Fruit fly (Drosophila melanogaster) whole organism, embryonic: ENCODE results near the gene disco.

ENCODE experiments used
- Ada2b ChIP-seq: fragments of 200-800 bp; sonication (Bioruptor generic); IDR thresholded peaks from 2 replicates; pipeline ENCODE4 v1.3.6; 2022; ENCODE audit warnings: missing biosample characterization, missing genetic modification characterization
- Bgb ChIP-seq: fragments of 200-800 bp; sonication (Bioruptor generic); IDR thresholded peaks from 2 replicates; pipeline ENCODE4 v1.3.6; 2022; ENCODE audit warnings: missing biosample characterization, missing genetic modification characterization; ENCODE audit not compliant: partially characterized antibody
- CG10565 ChIP-seq: fragments of 200-800 bp; sonication (Bioruptor generic); optimal IDR thresholded peaks from 3 replicates; lab custom pipeline; 2016; ENCODE audit warnings: missing biosample characterization, mild to moderate bottlenecking, missing genetic modification characterization
- CG10654 ChIP-seq: fragments of 200-800 bp; sonication (Bioruptor generic); optimal IDR thresholded peaks from 2 replicates; lab custom pipeline; 2016; ENCODE audit warnings: missing biosample characterization, missing genetic modification characterization
- CG12236 ChIP-seq: fragments of 200-800 bp; sonication (Bioruptor generic); optimal IDR thresholded peaks from 2 replicates; lab custom pipeline; 2016; ENCODE audit warnings: missing biosample characterization, missing genetic modification characterization
- CG13775 ChIP-seq: fragments of 200-800 bp; sonication (Bioruptor generic); optimal IDR thresholded peaks from 3 replicates; lab custom pipeline; 2017; ENCODE audit warnings: missing biosample characterization, mild to moderate bottlenecking, missing genetic modification characterization
- CG14441 ChIP-seq: fragments of 200-800 bp; sonication (Bioruptor generic); IDR thresholded peaks from 2 replicates; pipeline ENCODE4 v1.3.6; 2022; ENCODE audit warnings: missing biosample characterization, missing genetic modification characterization
- CG15269 ChIP-seq: fragments of 200-800 bp; sonication (Bioruptor generic); optimal IDR thresholded peaks from 2 replicates; lab custom pipeline; 2018; ENCODE audit warnings: missing biosample characterization, mild to moderate bottlenecking, missing genetic modification characterization, moderate library complexity
- CG17359 ChIP-seq: fragments of 200-800 bp; sonication (Bioruptor generic); optimal IDR thresholded peaks from 3 replicates; lab custom pipeline; 2018; ENCODE audit warnings: missing biosample characterization, mild to moderate bottlenecking, missing genetic modification characterization, moderate library complexity
- CG17568 ChIP-seq: fragments of 200-800 bp; sonication (Bioruptor generic); optimal IDR thresholded peaks from 2 replicates; lab custom pipeline; 2018; ENCODE audit warnings: missing biosample characterization, mild to moderate bottlenecking, missing genetic modification characterization, moderate library complexity
- CG1792 ChIP-seq: fragments of 200-800 bp; sonication (Bioruptor generic); optimal IDR thresholded peaks from 2 replicates; lab custom pipeline; 2016; ENCODE audit warnings: missing biosample characterization, missing genetic modification characterization
- CG2678 ChIP-seq: fragments of 200-800 bp; sonication (Bioruptor generic); optimal IDR thresholded peaks from 3 replicates; lab custom pipeline; 2019; ENCODE audit warnings: missing biosample characterization, mild to moderate bottlenecking, missing genetic modification characterization, moderate library complexity
- CG31365 ChIP-seq: fragments of 200-800 bp; sonication (Bioruptor generic); optimal IDR thresholded peaks from 2 replicates; lab custom pipeline; 2018; ENCODE audit warnings: missing biosample characterization, mild to moderate bottlenecking, missing genetic modification characterization
- CG6813 ChIP-seq: fragments of 200-800 bp; sonication (Bioruptor generic); optimal IDR thresholded peaks from 2 replicates; lab custom pipeline; 2017; ENCODE audit warnings: missing biosample characterization, missing genetic modification characterization, mild to moderate bottlenecking, moderate library complexity, missing genetic modification reagents
- Dll ChIP-seq: fragments of 200-800 bp; sonication (Bioruptor generic); IDR thresholded peaks from 4 replicates; pipeline ENCODE4 v1.3.6; 2022; ENCODE audit warnings: missing biosample characterization, missing genetic modification characterization; ENCODE audit not compliant: partially characterized antibody
- HLH4C ChIP-seq: fragments of 200-800 bp; sonication (Bioruptor generic); IDR thresholded peaks from 3 replicates; pipeline ENCODE4 v1.3.6; 2022; ENCODE audit warnings: missing biosample characterization, missing genetic modification characterization; ENCODE audit not compliant: partially characterized antibody
- HLHmδ ChIP-seq: fragments of 200-800 bp; sonication (Bioruptor generic); optimal IDR thresholded peaks from 2 replicates; lab custom pipeline; 2018; ENCODE audit warnings: missing biosample characterization, mild to moderate bottlenecking, missing genetic modification characterization, moderate library complexity
- Mad ChIP-seq: fragments of 200-800 bp; sonication (Bioruptor generic); optimal IDR thresholded peaks from 2 replicates; lab custom pipeline; 2016; ENCODE audit warnings: missing biosample characterization, missing genetic modification characterization
- Optix ChIP-seq: fragments of 200-800 bp; sonication (Bioruptor generic); IDR thresholded peaks from 3 replicates; pipeline ENCODE4 v1.3.6; 2022; ENCODE audit warnings: missing biosample characterization, missing genetic modification characterization
- Pdp1 ChIP-seq, 2 experiments: fragments of 200-800 bp; sonication (Bioruptor generic); optimal IDR thresholded peaks; 3 replicates each; lab custom pipeline; 2016; ENCODE audit warnings: missing biosample characterization in 2 of 2, missing genetic modification characterization in 2 of 2, mild to moderate bottlenecking in 1 of 2, moderate library complexity in 1 of 2
- Poxn ChIP-seq: fragments of 200-800 bp; sonication (Bioruptor generic); IDR thresholded peaks from 2 replicates; pipeline ENCODE4 v1.3.6; 2022; ENCODE audit warnings: missing biosample characterization, missing genetic modification characterization
- Six4 ChIP-seq: fragments of 200-800 bp; sonication (Bioruptor generic); optimal IDR thresholded peaks from 2 replicates; lab custom pipeline; 2016; ENCODE audit warnings: missing biosample characterization, missing genetic modification characterization
- Sry-β ChIP-seq: fragments of 200-800 bp; sonication (Bioruptor generic); optimal IDR thresholded peaks from 2 replicates; lab custom pipeline; 2018; ENCODE audit warnings: missing biosample characterization, mild to moderate bottlenecking, missing genetic modification characterization, moderate library complexity
- Trl ChIP-seq, 3 experiments: fragments of >200 bp in 2 of 3; fragments of 200-800 bp in 1 of 3; sonication (Bioruptor generic) in 1 of 3; optimal IDR thresholded peaks; 2 replicates in 1 of 3; 3 replicates in 2 of 3; lab custom pipeline; 2016 to 2017; ENCODE audit warnings: missing biosample characterization in 1 of 3, missing genetic modification characterization in 1 of 3
- Xbp1 ChIP-seq: fragments of 200-800 bp; sonication (Bioruptor generic); optimal IDR thresholded peaks from 3 replicates; lab custom pipeline; 2016; ENCODE audit warnings: missing biosample characterization, mild to moderate bottlenecking, missing genetic modification characterization
- ab ChIP-seq: fragments of 200-800 bp; sonication (Bioruptor generic); optimal IDR thresholded peaks from 2 replicates; lab custom pipeline; 2016; ENCODE audit warnings: missing biosample characterization, missing genetic modification characterization
- chinmo ChIP-seq: fragments of 200-800 bp; sonication (Bioruptor generic); IDR thresholded peaks from 4 replicates; pipeline ENCODE4 v1.3.6; 2022; ENCODE audit warnings: missing biosample characterization, missing genetic modification characterization; ENCODE audit not compliant: partially characterized antibody
- chn ChIP-seq: fragments of 200-800 bp; sonication (Bioruptor generic); optimal IDR thresholded peaks from 2 replicates; lab custom pipeline; 2016; ENCODE audit warnings: missing biosample characterization, missing genetic modification characterization
- dan ChIP-seq: fragments of 200-800 bp; sonication (Bioruptor generic); IDR thresholded peaks from 2 replicates; pipeline ENCODE4 v1.3.6; 2022; ENCODE audit warnings: missing biosample characterization, missing genetic modification characterization
- dati ChIP-seq: fragments of 200-800 bp; sonication (Bioruptor generic); IDR thresholded peaks from 2 replicates; pipeline ENCODE4 v1.3.6; 2022; ENCODE audit warnings: missing biosample characterization, missing genetic modification characterization
- eve ChIP-seq, 2 experiments: fragments of >200 bp; optimal IDR thresholded peaks; 2 replicates each; lab custom pipeline; 2017; ENCODE audit warnings: missing biosample characterization in 2 of 2, missing genetic modification characterization in 2 of 2
- gsb-n ChIP-seq: fragments of 200-800 bp; sonication (Bioruptor generic); optimal IDR thresholded peaks from 3 replicates; lab custom pipeline; 2018; ENCODE audit warnings: missing biosample characterization, mild to moderate bottlenecking, missing genetic modification characterization
- jumu ChIP-seq: fragments of 200-800 bp; sonication (Bioruptor generic); optimal IDR thresholded peaks from 3 replicates; lab custom pipeline; 2016; ENCODE audit warnings: missing biosample characterization, missing genetic modification characterization
- kni ChIP-seq: fragments of 200-800 bp; sonication (Bioruptor generic); optimal IDR thresholded peaks from 3 replicates; lab custom pipeline; 2017; ENCODE audit warnings: mild to moderate bottlenecking, missing biosample characterization, missing genetic modification reagents, missing genetic modification characterization
- luna ChIP-seq: fragments of 200-800 bp; sonication (Bioruptor generic); optimal IDR thresholded peaks from 2 replicates; lab custom pipeline; 2016; ENCODE audit warnings: missing biosample characterization, missing genetic modification characterization
- nau ChIP-seq: fragments of 200-800 bp; sonication (Bioruptor generic); optimal IDR thresholded peaks from 3 replicates; lab custom pipeline; 2017; ENCODE audit warnings: missing biosample characterization, mild to moderate bottlenecking, missing genetic modification characterization, missing genetic modification reagents
- org-1 ChIP-seq: fragments of 200-800 bp; sonication (Bioruptor generic); optimal IDR thresholded peaks from 2 replicates; lab custom pipeline; 2017; ENCODE audit warnings: missing biosample characterization, missing genetic modification characterization
- p53 ChIP-seq: fragments of 200-800 bp; sonication (Bioruptor generic); optimal IDR thresholded peaks from 2 replicates; lab custom pipeline; 2016; ENCODE audit warnings: missing biosample characterization, missing genetic modification characterization
- pb ChIP-seq: fragments of 200-800 bp; sonication (Bioruptor generic); optimal IDR thresholded peaks from 3 replicates; lab custom pipeline; 2016; ENCODE audit warnings: missing biosample characterization, missing genetic modification characterization
- peb ChIP-seq: fragments of 200-800 bp; sonication (Bioruptor generic); IDR thresholded peaks from 2 replicates; pipeline ENCODE4 v1.3.6; 2022; ENCODE audit warnings: missing biosample characterization, missing genetic modification characterization
- repo ChIP-seq: fragments of 200-800 bp; sonication (Bioruptor generic); optimal IDR thresholded peaks from 2 replicates; lab custom pipeline; 2016; ENCODE audit warnings: missing biosample characterization, missing genetic modification characterization
- seq ChIP-seq: fragments of 200-800 bp; sonication (Bioruptor generic); IDR thresholded peaks from 2 replicates; pipeline ENCODE4 v1.3.6; 2022; ENCODE audit warnings: missing biosample characterization, missing genetic modification characterization
- slou ChIP-seq: fragments of 200-800 bp; sonication (Bioruptor generic); optimal IDR thresholded peaks from 3 replicates; lab custom pipeline; 2016; ENCODE audit warnings: missing biosample characterization, missing genetic modification characterization
- sob ChIP-seq: fragments of 200-800 bp; sonication (Bioruptor generic); IDR thresholded peaks from 2 replicates; pipeline ENCODE4 v1.3.6; 2022; ENCODE audit warnings: missing biosample characterization, missing genetic modification characterization
- stc ChIP-seq: fragments of 200-800 bp; sonication (Bioruptor generic); IDR thresholded peaks from 2 replicates; pipeline ENCODE4 v1.3.6; 2022; ENCODE audit warnings: missing biosample characterization, missing genetic modification characterization
- trh ChIP-seq: fragments of 200-800 bp; sonication (Bioruptor generic); optimal IDR thresholded peaks from 2 replicates; lab custom pipeline; 2016; ENCODE audit warnings: missing biosample characterization, missing genetic modification characterization
- wek ChIP-seq: fragments of 200-800 bp; sonication (Bioruptor generic); optimal IDR thresholded peaks from 3 replicates; lab custom pipeline; 2018; ENCODE audit warnings: missing biosample characterization, mild to moderate bottlenecking, missing genetic modification characterization, moderate library complexity
- wor ChIP-seq: fragments of 200-800 bp; sonication (Bioruptor generic); IDR thresholded peaks from 2 replicates; pipeline ENCODE4 v1.3.6; 2022; ENCODE audit warnings: missing biosample characterization, missing genetic modification characterization
- yki ChIP-seq: fragments of >200 bp; optimal IDR thresholded peaks from 3 replicates; lab custom pipeline; 2018
- z ChIP-seq: fragments of 200-800 bp; sonication (Bioruptor generic); IDR thresholded peaks from 3 replicates; pipeline ENCODE4 v1.3.6; 2022; ENCODE audit warnings: missing biosample characterization, missing genetic modification characterization
- zen2 ChIP-seq: fragments of 200-800 bp; sonication (Bioruptor generic); IDR thresholded peaks from 3 replicates; pipeline ENCODE4 v1.3.6; 2022; ENCODE audit warnings: missing biosample characterization, missing genetic modification characterization; ENCODE audit not compliant: partially characterized antibody

disco gene

dm6 chrX:16263415-16263814, 46.9 kb upstream of the disco start (continued):
- TF ChIP-seq CG15269 (tag; lab: Kevin White, UChicago), result peak; percentile 80
- TF ChIP-seq Trl (optimal IDR thresholded peaks at IDR 0.05; lab: Kevin White, UChicago), result no peak
- peak; percentile 46 for TF ChIP-seq Trl (GFP tag; optimal IDR thresholded peaks at IDR 0.05; lab: Kevin White, UChicago)
- peak; percentile 83 for TF ChIP-seq gsb-n (tag; lab: Kevin White, UChicago)
- no peak for TF ChIP-seq HLHmδ (GFP tag; lab: Kevin White, UChicago)
- TF ChIP-seq CG14441 (GFP tag; lab: Robert Waterston, UW), result peak; percentile 73
- TF ChIP-seq yki (lab: Kevin White, UChicago), result no peak
- peak; percentile 56; the same call in 1 of the 2 replicates for TF ChIP-seq peb
- TF ChIP-seq stc (GFP tag; lab: Robert Waterston, UW), result peak; percentile 68
- no peak for TF ChIP-seq CG17568 (GFP tag; lab: Kevin White, UChicago)
- peak; percentile 78 for TF ChIP-seq Xbp1 (GFP tag; lab: Kevin White, UChicago)
- TF ChIP-seq Optix, result peak; percentile 66; the same call in 1 of the 3 replicates
- TF ChIP-seq chinmo (GFP tag; lab: Robert Waterston, UW), result no peak
- TF ChIP-seq nau (GFP tag; lab: Kevin White, UChicago), result peak; percentile 55
- TF ChIP-seq CG6813 (GFP tag; lab: Kevin White, UChicago), result peak; percentile 79
- peak; percentile 41 for TF ChIP-seq jumu (GFP tag; lab: Kevin White, UChicago)
- TF ChIP-seq Ada2b, result peak; percentile 85
- peak; percentile 68 for TF ChIP-seq CG13775
- TF ChIP-seq CG12236 (GFP tag; lab: Kevin White, UChicago), result peak; percentile 21
- peak; percentile 86 for TF ChIP-seq CG2678
- no peak for TF ChIP-seq repo (GFP tag; lab: Kevin White, UChicago)
- peak; percentile 73 for TF ChIP-seq sob (GFP tag; lab: Robert Waterston, UW)
- TF ChIP-seq org-1, result peak; percentile 74
- no peak for TF ChIP-seq pb (GFP tag; lab: Kevin White, UChicago)
- TF ChIP-seq wor (GFP tag; lab: Robert Waterston, UW), result peak; percentile 70
- no peak for TF ChIP-seq eve (GFP tag; optimal IDR thresholded peaks at IDR 0.05; lab: Kevin White, UChicago)
- TF ChIP-seq trh (GFP tag; lab: Kevin White, UChicago), result no peak
- TF ChIP-seq HLH4C, result no peak
- no peak for TF ChIP-seq p53 (GFP tag; lab: Kevin White, UChicago)
- TF ChIP-seq Dll (GFP tag; lab: Robert Waterston, UW), result no peak
- TF ChIP-seq dan (GFP tag; lab: Robert Waterston, UW), result 0 out of 2 replicates have a peak, but pooled peaks have one; percentile 39
- peak; percentile 26 for TF ChIP-seq luna (GFP tag; lab: Kevin White, UChicago)
- 0 out of 3 replicates have a peak, but pooled peaks have one; percentile 32 for TF ChIP-seq z (GFP tag; lab: Robert Waterston, UW)
- peak; percentile 73 for TF ChIP-seq Six4 (GFP tag; lab: Kevin White, UChicago)
- TF ChIP-seq dati (GFP tag; lab: Robert Waterston, UW), result peak; percentile 28; the same call in 1 of the 2 replicates
- TF ChIP-seq CG10565 (GFP tag; lab: Kevin White, UChicago), result no peak
- peak; percentile 67 for TF ChIP-seq slou (GFP tag; lab: Kevin White, UChicago)
- TF ChIP-seq chn, result peak; percentile 69
- TF ChIP-seq CG31365 (tag; lab: Kevin White, UChicago), result peak; percentile 35
- peak; percentile 69 for TF ChIP-seq CG10654 (GFP tag; lab: Kevin White, UChicago)
- no peak for TF ChIP-seq Bgb (GFP tag; lab: Robert Waterston, UW)
- TF ChIP-seq ab (GFP tag; lab: Kevin White, UChicago), result no peak
- TF ChIP-seq Pdp1 (GFP tag; optimal IDR thresholded peaks at IDR 0.05; lab: Kevin White, UChicago), result peak; percentile 63 to 69
- TF ChIP-seq Sry-β (GFP tag; lab: Kevin White, UChicago), result no peak
- peak; percentile 5 for TF ChIP-seq wek (GFP tag; lab: Kevin White, UChicago)
- no peak for TF ChIP-seq Poxn (GFP tag; lab: Robert Waterston, UW)
- peak; percentile 84 for TF ChIP-seq CG17359 (tag; lab: Kevin White, UChicago)
- TF ChIP-seq kni (GFP tag; lab: Kevin White, UChicago), result no peak
- peak; percentile 85 for TF ChIP-seq seq (GFP tag; lab: Robert Waterston, UW)
- TF ChIP-seq zen2, result no peak
- peak; percentile 37 for TF ChIP-seq Mad (GFP tag; lab: Kevin White, UChicago)
- peak; percentile 2 for TF ChIP-seq CG1792 (GFP tag; lab: Kevin White, UChicago)
